Worm (Caenorhabditis elegans) whole organism, young adult: ENCODE results near the gene str-204.

ENCODE experiments used
- B0019.2 ChIP-seq: fragments of 200-800 bp; sonication (Bioruptor generic); conservative IDR thresholded peaks from 2 replicates; pipeline ENCODE4 v1.3.6; 2022; ENCODE audit warnings: missing genetic modification reagents, missing genetic modification characterization, missing compliant biosample characterization
- D2030.7 ChIP-seq: fragments of 200-800 bp; sonication (Bioruptor generic); IDR thresholded peaks from 2 replicates; pipeline ENCODE4 v1.3.6; 2022; ENCODE audit warnings: missing genetic modification reagents, missing genetic modification characterization, missing compliant biosample characterization
- F22D6.2 ChIP-seq: sonication (generic microtip); optimal IDR thresholded peaks from 2 replicates; lab custom pipeline; 2016; ENCODE audit warnings: mild to moderate bottlenecking, missing genetic modification characterization, missing compliant biosample characterization
- F33H1.4 ChIP-seq: fragments of 200-800 bp; sonication (Bioruptor generic); IDR thresholded peaks from 2 replicates; pipeline ENCODE4 v1.3.6; 2022; ENCODE audit warnings: missing genetic modification reagents, missing genetic modification characterization, missing compliant biosample characterization
- F49E8.2 ChIP-seq: sonication (generic microtip); optimal IDR thresholded peaks from 3 replicates; lab custom pipeline; 2017; ENCODE audit warnings: missing genetic modification characterization, mild to moderate bottlenecking, missing compliant biosample characterization, antibody characterized with exemption, moderate library complexity; ENCODE audit not compliant: insufficient read depth
- F55B11.4 ChIP-seq: sonication (generic microtip); optimal IDR thresholded peaks from 2 replicates; lab custom pipeline; 2016; ENCODE audit warnings: missing compliant biosample characterization, missing genetic modification characterization, borderline replicate concordance; ENCODE audit not compliant: insufficient read depth
- F57C9.4 ChIP-seq: sonication (generic microtip); optimal IDR thresholded peaks from 2 replicates; lab custom pipeline; 2017; ENCODE audit warnings: mild to moderate bottlenecking, missing genetic modification characterization, missing compliant biosample characterization
- Y53F4B.3 ChIP-seq: fragments of 200-800 bp; sonication (Bioruptor generic); IDR thresholded peaks from 2 replicates; pipeline ENCODE4 v1.3.6; 2022; ENCODE audit warnings: missing genetic modification reagents, missing genetic modification characterization, missing compliant biosample characterization
- Y56A3A.18 ChIP-seq: fragments of 200-800 bp; sonication (Bioruptor generic); IDR thresholded peaks from 2 replicates; pipeline ENCODE4 v1.3.6; 2022; ENCODE audit warnings: missing genetic modification reagents, missing genetic modification characterization, missing compliant biosample characterization
- Y95B8A.8 ChIP-seq: fragments of 200-800 bp; sonication (Bioruptor generic); IDR thresholded peaks from 2 replicates; pipeline ENCODE4 v1.3.6; 2022; ENCODE audit warnings: missing genetic modification reagents, missing genetic modification characterization, missing compliant biosample characterization
- akir-1 ChIP-seq: fragments of 200-800 bp; sonication (Bioruptor generic); optimal IDR thresholded peaks from 2 replicates; lab custom pipeline; 2018; ENCODE audit warnings: mild to moderate bottlenecking, missing genetic modification characterization, moderate library complexity, missing compliant biosample characterization
- ama-1 ChIP-seq, 3 experiments: fragments of 150-350 bp in 1 of 3; sonication (generic microtip) in 2 of 3; optimal IDR thresholded peaks; 2 replicates each; lab custom pipeline; 2014 to 2018; ENCODE audit warnings: missing biosample characterization in 2 of 3, missing genetic modification characterization in 2 of 3, missing genetic modification reagents in 2 of 3
- atf-7 ChIP-seq: sonication (generic microtip); optimal IDR thresholded peaks from 2 replicates; lab custom pipeline; 2017; ENCODE audit warnings: mild to moderate bottlenecking, missing genetic modification characterization, missing compliant biosample characterization
- attf-5 ChIP-seq: fragments of 200-800 bp; sonication (Bioruptor generic); optimal IDR thresholded peaks from 2 replicates; lab custom pipeline; 2018; ENCODE audit warnings: mild to moderate bottlenecking, missing genetic modification characterization, missing compliant biosample characterization
- bed-1 ChIP-seq: fragments of 200-800 bp; sonication (Bioruptor generic); IDR thresholded peaks from 2 replicates; pipeline ENCODE4 v1.3.6; 2022; ENCODE audit warnings: missing genetic modification reagents, missing genetic modification characterization, missing compliant biosample characterization
- ceh-100 ChIP-seq: fragments of 200-800 bp; sonication (Bioruptor generic); IDR thresholded peaks from 2 replicates; pipeline ENCODE4 v1.3.6; 2022; ENCODE audit warnings: missing genetic modification reagents, missing genetic modification characterization, missing compliant biosample characterization
- ceh-27 ChIP-seq: fragments of 200-800 bp; sonication (Bioruptor generic); optimal IDR thresholded peaks from 2 replicates; lab custom pipeline; 2018; ENCODE audit warnings: mild to moderate bottlenecking, missing genetic modification characterization, moderate library complexity, missing compliant biosample characterization
- ceh-58 ChIP-seq: fragments of 200-800 bp; sonication (Bioruptor generic); IDR thresholded peaks from 2 replicates; pipeline ENCODE4 v1.3.6; 2022; ENCODE audit warnings: missing genetic modification characterization, missing compliant biosample characterization
- ceh-91 ChIP-seq: fragments of 200-800 bp; sonication (Bioruptor generic); IDR thresholded peaks from 2 replicates; pipeline ENCODE4 v1.3.6; 2022; ENCODE audit warnings: missing genetic modification reagents, missing genetic modification characterization, missing compliant biosample characterization
- efl-1 ChIP-seq: fragments of 150-350 bp; optimal IDR thresholded peaks from 2 replicates; lab custom pipeline; 2014; ENCODE audit warnings: missing biosample characterization, missing genetic modification reagents, missing genetic modification characterization
- egl-18 ChIP-seq: fragments of 200-800 bp; sonication (Bioruptor generic); IDR thresholded peaks from 2 replicates; pipeline ENCODE4 v1.3.6; 2022; ENCODE audit warnings: missing genetic modification reagents, missing genetic modification characterization, missing compliant biosample characterization
- egl-44 ChIP-seq: fragments of 200-800 bp; sonication (Bioruptor generic); IDR thresholded peaks from 2 replicates; pipeline ENCODE4 v1.3.6; 2022; ENCODE audit warnings: missing genetic modification reagents, missing genetic modification characterization, missing compliant biosample characterization
- ekl-4 ChIP-seq: fragments of 200-800 bp; sonication (Bioruptor generic); IDR thresholded peaks from 2 replicates; pipeline ENCODE4 v1.3.6; 2022; ENCODE audit warnings: missing genetic modification reagents, missing genetic modification characterization, missing compliant biosample characterization
- ets-4 ChIP-seq: fragments of 200-800 bp; sonication (Bioruptor generic); optimal IDR thresholded peaks from 2 replicates; lab custom pipeline; 2018; ENCODE audit warnings: mild to moderate bottlenecking, missing genetic modification characterization, missing compliant biosample characterization
- hmg-1.2 ChIP-seq: fragments of 200-800 bp; sonication (Bioruptor generic); IDR thresholded peaks from 2 replicates; pipeline ENCODE4 v1.3.6; 2022; ENCODE audit warnings: missing genetic modification reagents, missing genetic modification characterization, missing compliant biosample characterization
- hmg-20 ChIP-seq: fragments of 200-800 bp; sonication (Bioruptor generic); IDR thresholded peaks from 2 replicates; pipeline ENCODE4 v1.3.6; 2022; ENCODE audit warnings: missing genetic modification reagents, missing genetic modification characterization, missing compliant biosample characterization
- hrde-1 ChIP-seq: sonication (generic microtip); optimal IDR thresholded peaks from 2 replicates; lab custom pipeline; 2016; ENCODE audit warnings: missing genetic modification characterization, mild to moderate bottlenecking, missing compliant biosample characterization, moderate library complexity, missing genotype, missing genetic modification reagents, borderline replicate concordance
- hsf-1 ChIP-seq: fragments of 200-800 bp; sonication (Bioruptor generic); IDR thresholded peaks from 2 replicates; pipeline ENCODE4 v1.3.6; 2022; ENCODE audit warnings: missing genetic modification reagents, missing genetic modification characterization, missing compliant biosample characterization
- lin-54 ChIP-seq: fragments of 200-800 bp; sonication (Bioruptor generic); optimal IDR thresholded peaks from 2 replicates; lab custom pipeline; 2018; ENCODE audit warnings: mild to moderate bottlenecking, missing genetic modification characterization, missing compliant biosample characterization
- lir-1 ChIP-seq: fragments of 200-800 bp; sonication (Bioruptor generic); conservative IDR thresholded peaks from 2 replicates; pipeline ENCODE4 v1.3.6; 2022; ENCODE audit warnings: missing genetic modification reagents, missing genetic modification characterization, missing compliant biosample characterization
- lsl-1 ChIP-seq: fragments of 200-800 bp; sonication (Bioruptor generic); optimal IDR thresholded peaks from 2 replicates; lab custom pipeline; 2018; ENCODE audit warnings: mild to moderate bottlenecking, missing genetic modification characterization, moderate library complexity, missing compliant biosample characterization
- madf-3 ChIP-seq: fragments of 200-800 bp; sonication (Bioruptor generic); IDR thresholded peaks from 2 replicates; pipeline ENCODE4 v1.3.6; 2022; ENCODE audit warnings: missing genetic modification reagents, missing genetic modification characterization, missing compliant biosample characterization
- madf-6 ChIP-seq: fragments of 200-800 bp; sonication (Bioruptor generic); IDR thresholded peaks from 2 replicates; pipeline ENCODE4 v1.3.6; 2022; ENCODE audit warnings: missing genetic modification reagents, missing genetic modification characterization, missing compliant biosample characterization
- madf-8 ChIP-seq: fragments of 200-800 bp; sonication (Bioruptor generic); conservative IDR thresholded peaks from 2 replicates; pipeline ENCODE4 v1.3.6; 2022; ENCODE audit warnings: missing genetic modification reagents, missing genetic modification characterization, missing compliant biosample characterization
- mcd-1 ChIP-seq: fragments of 200-800 bp; sonication (Bioruptor generic); IDR thresholded peaks from 2 replicates; pipeline ENCODE4 v1.3.6; 2022; ENCODE audit warnings: missing genetic modification reagents, missing genetic modification characterization, missing compliant biosample characterization
- nhr-90 ChIP-seq: sonication (generic microtip); optimal IDR thresholded peaks from 2 replicates; lab custom pipeline; 2016; ENCODE audit warnings: missing genotype, mild to moderate bottlenecking, missing genetic modification characterization, missing compliant biosample characterization
- pbrm-1 ChIP-seq: fragments of 200-800 bp; sonication (Bioruptor generic); IDR thresholded peaks from 2 replicates; pipeline ENCODE4 v1.3.6; 2022; ENCODE audit warnings: missing genetic modification reagents, missing genetic modification characterization, missing compliant biosample characterization
- rcor-1 ChIP-seq: fragments of 200-800 bp; sonication (Bioruptor generic); IDR thresholded peaks from 2 replicates; pipeline ENCODE4 v1.3.6; 2022; ENCODE audit warnings: missing genetic modification reagents, missing genetic modification characterization, missing compliant biosample characterization
- snpc-1.1 ChIP-seq: sonication (generic microtip); optimal IDR thresholded peaks from 2 replicates; lab custom pipeline; 2017; ENCODE audit warnings: missing genetic modification characterization, mild to moderate bottlenecking, missing compliant biosample characterization, antibody characterized with exemption, moderate library complexity, missing genotype, missing genetic modification reagents; ENCODE audit not compliant: insufficient read depth
- somi-1 ChIP-seq: fragments of 200-800 bp; sonication (Bioruptor generic); optimal IDR thresholded peaks from 2 replicates; lab custom pipeline; 2018; ENCODE audit warnings: mild to moderate bottlenecking, missing genetic modification characterization, missing compliant biosample characterization
- tbp1 ChIP-seq: fragments of 200-800 bp; sonication (Bioruptor generic); optimal IDR thresholded peaks from 2 replicates; lab custom pipeline; 2018; ENCODE audit warnings: mild to moderate bottlenecking, missing genetic modification characterization, missing compliant biosample characterization
- tlf-1 ChIP-seq: fragments of 200-800 bp; sonication (Bioruptor generic); optimal IDR thresholded peaks from 2 replicates; lab custom pipeline; 2018; ENCODE audit warnings: mild to moderate bottlenecking, missing genetic modification characterization, missing compliant biosample characterization
- unc-130 ChIP-seq: sonication (generic microtip); optimal IDR thresholded peaks from 2 replicates; lab custom pipeline; 2016; ENCODE audit warnings: missing genetic modification reagents, missing genetic modification characterization, missing compliant biosample characterization
- xnd-1 ChIP-seq: sonication (generic microtip); optimal IDR thresholded peaks from 2 replicates; lab custom pipeline; 2016; ENCODE audit warnings: missing genotype, missing genetic modification reagents, missing genetic modification characterization, missing compliant biosample characterization
- zim-3 ChIP-seq: sonication (generic microtip); optimal IDR thresholded peaks from 2 replicates; lab custom pipeline; 2017; ENCODE audit warnings: mild to moderate bottlenecking, missing genetic modification characterization, moderate library complexity, missing compliant biosample characterization
- ztf-6 ChIP-seq: fragments of 200-800 bp; sonication (Bioruptor generic); IDR thresholded peaks from 2 replicates; pipeline ENCODE4 v1.3.6; 2022; ENCODE audit warnings: missing genetic modification reagents, missing genetic modification characterization, missing compliant biosample characterization

Gene str-204

ce11 chrV:7198403-7198802 is 38.9 kb downstream of the str-204 start (continued):
- TF ChIP-seq madf-8 = peak; percentile 20; the same call in 1 of the 2 replicates
- no peak for TF ChIP-seq unc-130 (GFP tag; lab: Kevin White, UChicago)
- peak; percentile 71 for TF ChIP-seq tlf-1 (GFP tag; lab: Kevin White, UChicago)
- TF ChIP-seq ets-4 = peak; percentile 73
- TF ChIP-seq tbp1 = peak; percentile 45
- TF ChIP-seq rcor-1 (GFP tag; lab: Robert Waterston, UW) = no peak
- TF ChIP-seq Y95B8A.8 (GFP tag; lab: Robert Waterston, UW) = 0 out of 2 replicates have a peak, but pooled peaks have one; percentile 42
- TF ChIP-seq egl-44 = no peak
- TF ChIP-seq Y53F4B.3 = no peak
- TF ChIP-seq ama-1 (optimal IDR thresholded peaks at IDR 0.05; lab: Kevin White, UChicago) = peak; percentile 48
- TF ChIP-seq ama-1 (GFP tag; optimal IDR thresholded peaks at IDR 0.05; lab: Kevin White, UChicago) = peak in 1 of 2 experiments; percentile 73
- TF ChIP-seq hmg-20 (GFP tag; lab: Robert Waterston, UW) = 0 out of 2 replicates have a peak, but pooled peaks have one; percentile 48
- TF ChIP-seq ztf-6 (GFP tag; lab: Robert Waterston, UW) = no peak
- TF ChIP-seq F57C9.4 (tag; lab: Kevin White, UChicago) = no peak
- peak; percentile 72 for TF ChIP-seq ekl-4 (GFP tag; lab: Robert Waterston, UW)
- TF ChIP-seq nhr-90 (tag; lab: Kevin White, UChicago) = peak; percentile 22
- no peak for TF ChIP-seq F22D6.2 (tag; lab: Kevin White, UChicago)
- TF ChIP-seq hmg-1.2 (GFP tag; lab: Robert Waterston, UW) = 0 out of 2 replicates have a peak, but pooled peaks have one; percentile 31
- no peak for TF ChIP-seq ceh-58 (GFP tag; lab: Robert Waterston, UW)
- TF ChIP-seq F49E8.2 (tag; lab: Kevin White, UChicago) = no peak
- TF ChIP-seq attf-5 = peak; percentile 41
- peak; percentile 33 for TF ChIP-seq lsl-1 (GFP tag; lab: Kevin White, UChicago)
- no peak for TF ChIP-seq zim-3 (tag; lab: Kevin White, UChicago)
- no peak for TF ChIP-seq akir-1 (GFP tag; lab: Kevin White, UChicago)
- peak; percentile 39; the same call in 1 of the 2 replicates for TF ChIP-seq pbrm-1
- no peak for TF ChIP-seq lir-1 (GFP tag; lab: Robert Waterston, UW)
- TF ChIP-seq Y56A3A.18 = 0 out of 2 replicates have a peak, but pooled peaks have one; percentile 54
- peak; percentile 30 for TF ChIP-seq somi-1 (GFP tag; lab: Kevin White, UChicago)
- TF ChIP-seq ceh-27 (GFP tag; lab: Kevin White, UChicago) = no peak
- TF ChIP-seq atf-7 (tag; lab: Kevin White, UChicago) = peak; percentile 40
- no peak for TF ChIP-seq B0019.2 (GFP tag; lab: Robert Waterston, UW)
- no peak for TF ChIP-seq egl-18 (GFP tag; lab: Robert Waterston, UW)
- peak; percentile 35 for TF ChIP-seq lin-54 (GFP tag; lab: Kevin White, UChicago)
- TF ChIP-seq ceh-100 = no peak

DNA sequence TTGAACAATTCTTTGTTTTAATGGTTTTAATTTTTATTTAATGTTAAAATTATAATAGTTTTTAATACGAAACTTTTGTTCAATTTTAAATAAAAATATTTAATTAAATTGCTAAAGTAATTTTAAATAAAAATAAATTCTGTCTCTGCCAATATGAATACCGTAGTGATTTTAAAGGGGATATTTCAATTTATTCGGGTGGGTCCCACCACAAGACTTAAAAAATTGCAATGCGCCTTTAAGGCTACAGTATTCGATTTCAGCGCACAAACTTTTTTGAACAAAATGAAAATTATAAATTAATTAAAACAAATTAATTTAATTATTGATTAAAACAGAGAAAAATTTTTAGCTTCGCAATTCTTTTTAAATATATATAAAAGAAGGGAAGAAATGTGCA is 39.6 kb downstream of the str-204 start:
- TF ChIP-seq efl-1 (GFP tag; lab: Kevin White, UChicago) = peak; percentile 7
- TF ChIP-seq bed-1 (GFP tag; lab: Robert Waterston, UW) = no peak
- TF ChIP-seq lin-54 (GFP tag; lab: Kevin White, UChicago) = peak; percentile 54
- no peak for TF ChIP-seq hmg-1.2 (GFP tag; lab: Robert Waterston, UW)
- peak; percentile 89 for TF ChIP-seq xnd-1 (tag; lab: Kevin White, UChicago)
- peak; percentile 31 for TF ChIP-seq tbp1
- no peak for TF ChIP-seq F55B11.4 (tag; lab: Kevin White, UChicago)
- 0 out of 2 replicates have a peak, but pooled peaks have one; percentile 14 for TF ChIP-seq hsf-1 (GFP tag; lab: Robert Waterston, UW)
- TF ChIP-seq D2030.7 (GFP tag; lab: Robert Waterston, UW) = peak; percentile 54; the same call in 1 of the 2 replicates
- TF ChIP-seq snpc-1.1 (tag; lab: Kevin White, UChicago) = peak; percentile 50
- TF ChIP-seq F33H1.4 (GFP tag; lab: Robert Waterston, UW) = peak; percentile 93
- TF ChIP-seq madf-6 (GFP tag; lab: Robert Waterston, UW) = peak; percentile 93
- TF ChIP-seq unc-130 (GFP tag; lab: Kevin White, UChicago) = no peak
- peak; percentile 90 for TF ChIP-seq madf-3
- TF ChIP-seq lsl-1 (GFP tag; lab: Kevin White, UChicago) = peak; percentile 97
- TF ChIP-seq mcd-1 = 0 out of 2 replicates have a peak, but pooled peaks have one; percentile 7
- peak; percentile 75 for TF ChIP-seq madf-8
- peak; percentile 51 for TF ChIP-seq ceh-91
- TF ChIP-seq F57C9.4 (tag; lab: Kevin White, UChicago) = no peak
- TF ChIP-seq hrde-1 (tag; lab: Kevin White, UChicago) = no peak
